Worm (Caenorhabditis elegans) whole organism, L3 larva: ENCODE data around the gene fbxa-208.

Source experiments
- ama-1 ChIP-seq: fragments of 150-350 bp; optimal IDR thresholded peaks from 2 replicates; lab custom pipeline; 2018
- ceh-9 ChIP-seq: sonication (generic microtip); optimal IDR thresholded peaks from 2 replicates; lab custom pipeline; 2018; ENCODE audit warnings: missing biosample characterization, missing genetic modification characterization
- nhr-11 ChIP-seq: fragments of 150-350 bp; optimal IDR thresholded peaks from 2 replicates; lab custom pipeline; 2014; ENCODE audit warnings: missing biosample characterization, missing genetic modification characterization
- skn-1 ChIP-seq: fragments of 150-350 bp; optimal IDR thresholded peaks from 2 replicates; lab custom pipeline; 2014; ENCODE audit warnings: missing biosample characterization, missing genetic modification characterization
- ztf-11 ChIP-seq: fragments of 150-350 bp; optimal IDR thresholded peaks from 2 replicates; lab custom pipeline; 2014; ENCODE audit warnings: missing biosample characterization, missing genetic modification characterization

- TF ChIP-seq ceh-9 (tag; lab: Kevin White, UChicago) (no peak), nhr-11 (tag; lab: Kevin White, UChicago) (no peak), ama-1 (lab: Kevin White, UChicago) (no peak), skn-1 (tag; lab: Kevin White, UChicago) (no peak), ztf-11 (tag; lab: Kevin White, UChicago) (no peak)
Measured at ce11 chrIII:1214121-1214673, 42.4 kb upstream of the fbxa-208 start.
